Fruit fly (Drosophila melanogaster) whole organism, embryonic: ENCODE data around the gene dao.

Source experiments
- Asciz ChIP-seq: fragments of 200-800 bp; sonication (Bioruptor generic); optimal IDR thresholded peaks from 2 replicates; lab custom pipeline; 2017; ENCODE audit warnings: missing biosample characterization, mild to moderate bottlenecking, missing genetic modification characterization, missing genetic modification reagents
- Atf6 ChIP-seq: fragments of 200-800 bp; sonication (Bioruptor generic); IDR thresholded peaks from 2 replicates; pipeline ENCODE4 v1.3.6; 2022; ENCODE audit warnings: missing biosample characterization, missing genetic modification characterization
- B-H1 ChIP-seq: fragments of 200-800 bp; sonication (Bioruptor generic); IDR thresholded peaks from 3 replicates; pipeline ENCODE4 v1.3.6; 2022; ENCODE audit warnings: missing biosample characterization, missing genetic modification characterization
- B-H2 ChIP-seq: fragments of 200-800 bp; sonication (Bioruptor generic); optimal IDR thresholded peaks from 2 replicates; lab custom pipeline; 2018; ENCODE audit warnings: missing biosample characterization, mild to moderate bottlenecking, missing genetic modification characterization
- BtbVII ChIP-seq: fragments of 200-800 bp; sonication (Bioruptor generic); optimal IDR thresholded peaks from 3 replicates; lab custom pipeline; 2017; ENCODE audit warnings: missing biosample characterization, mild to moderate bottlenecking, missing genetic modification characterization
- CG10274 ChIP-seq: fragments of 200-800 bp; sonication (Bioruptor generic); optimal IDR thresholded peaks from 3 replicates; lab custom pipeline; 2017; ENCODE audit warnings: missing biosample characterization, mild to moderate bottlenecking, missing genetic modification characterization
- CG13123 ChIP-seq: fragments of 200-800 bp; sonication (Bioruptor generic); optimal IDR thresholded peaks from 2 replicates; lab custom pipeline; 2016; ENCODE audit warnings: missing biosample characterization, missing genetic modification characterization
- CG14860 ChIP-seq: fragments of 200-800 bp; sonication (Bioruptor generic); IDR thresholded peaks from 3 replicates; pipeline ENCODE4 v1.3.6; 2022; ENCODE audit warnings: missing biosample characterization, missing genetic modification characterization; ENCODE audit not compliant: partially characterized antibody
- CG15073 ChIP-seq: fragments of 200-800 bp; sonication (Bioruptor generic); optimal IDR thresholded peaks from 2 replicates; lab custom pipeline; 2016; ENCODE audit warnings: missing biosample characterization, missing genetic modification characterization
- CG15269 ChIP-seq: fragments of 200-800 bp; sonication (Bioruptor generic); optimal IDR thresholded peaks from 2 replicates; lab custom pipeline; 2018; ENCODE audit warnings: missing biosample characterization, mild to moderate bottlenecking, missing genetic modification characterization, moderate library complexity
- CG16779 ChIP-seq: fragments of 200-800 bp; sonication (Bioruptor generic); IDR thresholded peaks from 2 replicates; pipeline ENCODE4 v1.3.6; 2022; ENCODE audit warnings: missing biosample characterization, missing genetic modification characterization
- CG17829 ChIP-seq: fragments of 200-800 bp; optimal IDR thresholded peaks from 2 replicates; lab custom pipeline; 2019; ENCODE audit warnings: missing biosample characterization, mild to moderate bottlenecking, missing genetic modification characterization, moderate library complexity
- CG2199 ChIP-seq: fragments of 200-800 bp; sonication (Bioruptor generic); IDR thresholded peaks from 3 replicates; pipeline ENCODE4 v1.3.6; 2022; ENCODE audit warnings: missing biosample characterization, missing genetic modification characterization
- CG3281 ChIP-seq: fragments of 200-800 bp; sonication (Bioruptor generic); optimal IDR thresholded peaks from 3 replicates; lab custom pipeline; 2017; ENCODE audit warnings: missing biosample characterization, mild to moderate bottlenecking, missing genetic modification characterization
- CG34376 ChIP-seq: fragments of 200-800 bp; sonication (Bioruptor generic); optimal IDR thresholded peaks from 2 replicates; lab custom pipeline; 2018; ENCODE audit warnings: missing biosample characterization, mild to moderate bottlenecking, missing genetic modification characterization
- CG3838 ChIP-seq: fragments of 200-800 bp; sonication (Bioruptor generic); optimal IDR thresholded peaks from 3 replicates; lab custom pipeline; 2016; ENCODE audit warnings: missing biosample characterization, missing genetic modification characterization
- CG4328 ChIP-seq: fragments of 200-800 bp; sonication (Bioruptor generic); optimal IDR thresholded peaks from 3 replicates; lab custom pipeline; 2017; ENCODE audit warnings: missing biosample characterization, missing genetic modification reagents, missing genetic modification characterization
- CG8290 ChIP-seq, 3 experiments: fragments of 200-800 bp; sonication (Bioruptor generic); optimal IDR thresholded peaks; 2 replicates each; lab custom pipeline; 2016 to 2019; ENCODE audit warnings: missing biosample characterization in 3 of 3, missing genetic modification characterization in 3 of 3, mild to moderate bottlenecking in 2 of 3, moderate library complexity in 1 of 3
- CG8924 ChIP-seq: fragments of 200-800 bp; optimal IDR thresholded peaks from 3 replicates; lab custom pipeline; 2019; ENCODE audit warnings: missing biosample characterization, mild to moderate bottlenecking, missing genetic modification characterization, moderate library complexity
- CG8944 ChIP-seq: fragments of 200-800 bp; sonication (Bioruptor generic); optimal IDR thresholded peaks from 3 replicates; lab custom pipeline; 2016; ENCODE audit warnings: missing biosample characterization, missing genetic modification characterization
- Drgx ChIP-seq: fragments of 200-800 bp; sonication (Bioruptor generic); IDR thresholded peaks from 2 replicates; pipeline ENCODE4 v1.3.6; 2022; ENCODE audit warnings: missing biosample characterization, missing genetic modification characterization
- Eip74EF ChIP-seq, 2 experiments: fragments of 200-800 bp in 1 of 2; fragments of >200 bp in 1 of 2; sonication (Bioruptor generic) in 1 of 2; optimal IDR thresholded peaks; 2 replicates each; lab custom pipeline; 2017 to 2019; ENCODE audit warnings: missing biosample characterization in 2 of 2, missing genetic modification characterization in 2 of 2, mild to moderate bottlenecking in 1 of 2, moderate library complexity in 1 of 2
- Hr3 ChIP-seq: fragments of 200-800 bp; sonication (Bioruptor generic); optimal IDR thresholded peaks from 3 replicates; lab custom pipeline; 2016; ENCODE audit warnings: missing biosample characterization, missing genetic modification characterization
- Hsf ChIP-seq: fragments of 200-800 bp; sonication (Bioruptor generic); optimal IDR thresholded peaks from 3 replicates; lab custom pipeline; 2016; ENCODE audit warnings: missing biosample characterization, missing genetic modification characterization
- MESR4 ChIP-seq: fragments of 200-800 bp; sonication (Bioruptor generic); optimal IDR thresholded peaks from 2 replicates; lab custom pipeline; 2018; ENCODE audit warnings: missing biosample characterization, mild to moderate bottlenecking, missing genetic modification characterization, moderate library complexity
- Opbp ChIP-seq: fragments of 200-800 bp; sonication (Bioruptor generic); IDR thresholded peaks from 3 replicates; pipeline ENCODE4 v1.3.6; 2022; ENCODE audit warnings: missing biosample characterization, missing genetic modification characterization; ENCODE audit not compliant: partially characterized antibody
- Spps ChIP-seq: fragments of 200-800 bp; sonication (Bioruptor generic); optimal IDR thresholded peaks from 2 replicates; lab custom pipeline; 2018; ENCODE audit warnings: missing biosample characterization, mild to moderate bottlenecking, missing genetic modification characterization
- Sry-β ChIP-seq: fragments of 200-800 bp; sonication (Bioruptor generic); optimal IDR thresholded peaks from 2 replicates; lab custom pipeline; 2018; ENCODE audit warnings: missing biosample characterization, mild to moderate bottlenecking, missing genetic modification characterization, moderate library complexity
- Tbp ChIP-seq: fragments of >200 bp; optimal IDR thresholded peaks from 2 replicates; lab custom pipeline; 2018; ENCODE audit warnings: missing biosample characterization, missing genetic modification characterization
- Trl ChIP-seq, 3 experiments: fragments of >200 bp in 2 of 3; fragments of 200-800 bp in 1 of 3; sonication (Bioruptor generic) in 1 of 3; optimal IDR thresholded peaks; 2 replicates in 1 of 3; 3 replicates in 2 of 3; lab custom pipeline; 2016 to 2017; ENCODE audit warnings: missing biosample characterization in 1 of 3, missing genetic modification characterization in 1 of 3
- ac ChIP-seq: fragments of 200-800 bp; sonication (Bioruptor generic); optimal IDR thresholded peaks from 3 replicates; lab custom pipeline; 2017; ENCODE audit warnings: missing biosample characterization, mild to moderate bottlenecking, missing genetic modification characterization
- bowl ChIP-seq: fragments of 200-800 bp; sonication (Bioruptor generic); IDR thresholded peaks from 2 replicates; pipeline ENCODE4 v1.3.6; 2022; ENCODE audit warnings: missing biosample characterization, missing genetic modification characterization
- bsh ChIP-seq, 2 experiments: fragments of 200-800 bp; sonication (Bioruptor generic); optimal IDR thresholded peaks; 2 replicates each; lab custom pipeline; 2017 to 2018; ENCODE audit warnings: mild to moderate bottlenecking in 2 of 2, missing biosample characterization in 2 of 2, missing genetic modification characterization in 2 of 2, moderate library complexity in 1 of 2
- cg ChIP-seq: fragments of 200-800 bp; sonication (Bioruptor generic); optimal IDR thresholded peaks from 3 replicates; lab custom pipeline; 2019; ENCODE audit warnings: missing biosample characterization, mild to moderate bottlenecking, missing genetic modification characterization, moderate library complexity
- crc ChIP-seq: fragments of 200-800 bp; sonication (Bioruptor generic); optimal IDR thresholded peaks from 2 replicates; lab custom pipeline; 2016; ENCODE audit warnings: missing biosample characterization, missing genetic modification characterization
- dati ChIP-seq: fragments of 200-800 bp; sonication (Bioruptor generic); IDR thresholded peaks from 2 replicates; pipeline ENCODE4 v1.3.6; 2022; ENCODE audit warnings: missing biosample characterization, missing genetic modification characterization
- dpn ChIP-seq, 2 experiments: fragments of 200-800 bp; sonication (Bioruptor generic); optimal IDR thresholded peaks; 3 replicates each; lab custom pipeline; 2016; ENCODE audit warnings: missing biosample characterization in 2 of 2, missing genetic modification characterization in 2 of 2
- fd64A ChIP-seq: fragments of 200-800 bp; sonication (Bioruptor generic); optimal IDR thresholded peaks from 3 replicates; lab custom pipeline; 2018; ENCODE audit warnings: missing biosample characterization, mild to moderate bottlenecking, missing genetic modification characterization
- odd ChIP-seq: fragments of 200-800 bp; sonication (Bioruptor generic); optimal IDR thresholded peaks from 2 replicates; lab custom pipeline; 2017; ENCODE audit warnings: missing biosample characterization, mild to moderate bottlenecking, missing genetic modification characterization
- prd ChIP-seq, 3 experiments: fragments of >200 bp in 2 of 3; fragments of 200-800 bp in 1 of 3; sonication (Bioruptor generic) in 1 of 3; optimal IDR thresholded peaks in 2 of 3; IDR thresholded peaks in 1 of 3; 2 replicates in 2 of 3; 3 replicates in 1 of 3; pipeline versions ENCODE4 v1.3.6 to Lab custom; 2017 to 2022; ENCODE audit warnings: missing biosample characterization in 1 of 3, missing genetic modification characterization in 1 of 3
- repo ChIP-seq: fragments of 200-800 bp; sonication (Bioruptor generic); optimal IDR thresholded peaks from 2 replicates; lab custom pipeline; 2016; ENCODE audit warnings: missing biosample characterization, missing genetic modification characterization
- scrt ChIP-seq: fragments of 200-800 bp; sonication (Bioruptor generic); optimal IDR thresholded peaks from 2 replicates; lab custom pipeline; 2018; ENCODE audit warnings: missing biosample characterization, mild to moderate bottlenecking, missing genetic modification characterization, moderate library complexity
- shn ChIP-seq: fragments of 200-800 bp; sonication (Bioruptor generic); optimal IDR thresholded peaks from 3 replicates; lab custom pipeline; 2016; ENCODE audit warnings: missing biosample characterization, missing genetic modification characterization
- sisA ChIP-seq: fragments of 200-800 bp; sonication (Bioruptor generic); IDR thresholded peaks from 2 replicates; pipeline ENCODE4 v1.3.6; 2022; ENCODE audit warnings: missing biosample characterization, missing genetic modification characterization
- sna ChIP-seq: fragments of 200-800 bp; sonication (Bioruptor generic); IDR thresholded peaks from 2 replicates; pipeline ENCODE4 v1.3.6; 2022; ENCODE audit warnings: missing biosample characterization, missing genetic modification characterization; ENCODE audit not compliant: partially characterized antibody
- unc-4 ChIP-seq: fragments of 200-800 bp; sonication (Bioruptor generic); IDR thresholded peaks from 2 replicates; pipeline ENCODE4 v1.3.6; 2022; ENCODE audit warnings: missing biosample characterization, missing genetic modification characterization; ENCODE audit not compliant: partially characterized antibody
- zfh1 ChIP-seq: fragments of 200-800 bp; sonication (Bioruptor generic); IDR thresholded peaks from 3 replicates; pipeline ENCODE4 v1.3.6; 2022; ENCODE audit warnings: missing biosample characterization, missing genetic modification characterization

Gene dao

dm6 chr2L:15264483-15264987 lies 15.9 kb downstream of the dao start, which contains the start of gene yuri (continued):
- TF ChIP-seq prd (optimal IDR thresholded peaks at IDR 0.05; lab: Kevin White, UChicago) (no peak), prd (GFP tag; IDR thresholded peaks at IDR 0.05; lab: Robert Waterston, UW) (no peak), CG3281 (GFP tag; lab: Kevin White, UChicago) (peak; percentile 40), BtbVII (GFP tag; lab: Kevin White, UChicago) (peak; percentile 74), zfh1 (0 out of 3 replicates have a peak, but pooled peaks have one; percentile 28), CG3838 (no peak), odd (GFP tag; lab: Kevin White, UChicago) (peak; percentile 48), Hsf (no peak), Drgx (GFP tag; lab: Robert Waterston, UW) (peak; percentile 72), Tbp (GFP tag; lab: Kevin White, UChicago) (no peak), fd64A (GFP tag; lab: Kevin White, UChicago) (peak; percentile 55), CG8944 (GFP tag; lab: Kevin White, UChicago) (no peak), sisA (GFP tag; lab: Robert Waterston, UW) (no peak), CG13123 (GFP tag; lab: Kevin White, UChicago) (no peak), CG17829 (tag; lab: Kevin White, UChicago) (peak; percentile 44), bowl (peak; percentile 71; the same call in 1 of the 2 replicates), crc (GFP tag; lab: Kevin White, UChicago) (no peak), B-H2 (GFP tag; lab: Kevin White, UChicago) (peak; percentile 8), dpn (GFP tag; optimal IDR thresholded peaks at IDR 0.05; lab: Kevin White, UChicago) (no peak), Asciz (GFP tag; lab: Kevin White, UChicago) (peak; percentile 47), dati (GFP tag; lab: Robert Waterston, UW) (no peak), CG4328 (no peak), CG15073 (GFP tag; lab: Kevin White, UChicago) (no peak), CG16779 (GFP tag; lab: Robert Waterston, UW) (0 out of 2 replicates have a peak, but pooled peaks have one; percentile 43), CG10274 (no peak), repo (GFP tag; lab: Kevin White, UChicago) (peak; percentile 18), CG8924 (tag; lab: Kevin White, UChicago) (peak; percentile 76), unc-4 (GFP tag; lab: Robert Waterston, UW) (peak; percentile 54), CG8290 (GFP tag; optimal IDR thresholded peaks at IDR 0.05; lab: Kevin White, UChicago) (no peak), CG8290 (tag; optimal IDR thresholded peaks at IDR 0.05; lab: Kevin White, UChicago) (no peak), Opbp (GFP tag; lab: Robert Waterston, UW) (peak; percentile 58; the same call in 2 of the 3 replicates), Trl (optimal IDR thresholded peaks at IDR 0.05; lab: Kevin White, UChicago) (peak; percentile 90 to 92), Trl (GFP tag; optimal IDR thresholded peaks at IDR 0.05; lab: Kevin White, UChicago) (peak; percentile 72), sna (GFP tag; lab: Robert Waterston, UW) (peak; percentile 53; the same call in 1 of the 2 replicates), shn (GFP tag; lab: Kevin White, UChicago) (no peak), bsh (GFP tag; optimal IDR thresholded peaks at IDR 0.05; lab: Kevin White, UChicago) (peak; percentile 37 to 82), CG34376 (GFP tag; lab: Kevin White, UChicago) (peak; percentile 81), scrt (GFP tag; lab: Kevin White, UChicago) (peak; percentile 31), B-H1 (GFP tag; lab: Robert Waterston, UW) (no peak; the same call in 2 of the 3 replicates), CG2199 (GFP tag; lab: Robert Waterston, UW) (peak; percentile 59; the same call in 1 of the 3 replicates), Eip74EF (GFP tag; optimal IDR thresholded peaks at IDR 0.05; lab: Kevin White, UChicago) (peak in 1 of 2 experiments; percentile 43), Atf6 (GFP tag; lab: Robert Waterston, UW) (peak; percentile 70; the same call in 1 of the 2 replicates), Sry-β (GFP tag; lab: Kevin White, UChicago) (no peak), CG15269 (tag; lab: Kevin White, UChicago) (no peak), ac (GFP tag; lab: Kevin White, UChicago) (no peak), CG14860 (GFP tag; lab: Robert Waterston, UW) (no peak), MESR4 (GFP tag; lab: Kevin White, UChicago) (peak; percentile 10), cg (peak; percentile 61), Hr3 (GFP tag; lab: Kevin White, UChicago) (no peak), Spps (tag; lab: Kevin White, UChicago) (peak; percentile 14)
